Worm (Caenorhabditis elegans): Measurements from ENCODE around the gene F41G3.10.

Gene F41G3.10

DNA sequence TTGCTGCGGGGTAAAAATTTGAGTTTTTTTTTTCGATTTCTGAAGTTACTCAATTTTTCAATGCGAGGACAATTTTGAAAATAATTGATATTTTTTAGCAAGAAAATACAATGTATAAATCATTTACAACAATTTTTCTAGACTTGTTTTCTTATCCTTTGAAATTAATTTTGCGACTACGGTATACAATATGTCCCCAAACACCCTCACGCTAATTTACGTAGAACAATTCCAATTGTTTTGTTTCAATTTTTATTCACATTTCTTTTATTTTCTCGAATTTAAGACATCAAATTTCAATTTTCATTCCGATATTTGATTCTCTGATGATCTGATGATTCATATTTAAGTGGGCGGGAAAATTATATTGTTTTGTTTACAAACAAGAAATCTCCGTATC lies 32.7 kb upstream of the F41G3.10 start (continued):
- TF ChIP-seq ceh-91 (GFP tag; IDR thresholded peaks at IDR 0.05) (0 out of 2 replicates have a peak, but pooled peaks have one; percentile 35), F10E7.11 (tag; optimal IDR thresholded peaks at IDR 0.05) (no peak), hlh-12 (tag; optimal IDR thresholded peaks at IDR 0.05) (no peak), bed-2 (GFP tag; IDR thresholded peaks at IDR 0.05) (no peak), let-526 (GFP tag; IDR thresholded peaks at IDR 0.05) (no peak), atf-7 (tag; optimal IDR thresholded peaks at IDR 0.05) (no peak), hrde-1 (tag; optimal IDR thresholded peaks at IDR 0.05; ENCODE audit: borderline replicate concordance) (no peak), K12H6.12 (tag; optimal IDR thresholded peaks at IDR 0.05) (no peak), T07F8.4 (tag; optimal IDR thresholded peaks at IDR 0.05) (no peak), attf-5 (GFP tag; optimal IDR thresholded peaks at IDR 0.05) (no peak), Y95B8A.8 (GFP tag; IDR thresholded peaks at IDR 0.05) (no peak), ceh-79 (tag; optimal IDR thresholded peaks at IDR 0.05) (no peak), F52B5.7 (tag; optimal IDR thresholded peaks at IDR 0.05) (no peak), F57A8.1 (GFP tag; optimal IDR thresholded peaks at IDR 0.05) (no peak)

DNA sequence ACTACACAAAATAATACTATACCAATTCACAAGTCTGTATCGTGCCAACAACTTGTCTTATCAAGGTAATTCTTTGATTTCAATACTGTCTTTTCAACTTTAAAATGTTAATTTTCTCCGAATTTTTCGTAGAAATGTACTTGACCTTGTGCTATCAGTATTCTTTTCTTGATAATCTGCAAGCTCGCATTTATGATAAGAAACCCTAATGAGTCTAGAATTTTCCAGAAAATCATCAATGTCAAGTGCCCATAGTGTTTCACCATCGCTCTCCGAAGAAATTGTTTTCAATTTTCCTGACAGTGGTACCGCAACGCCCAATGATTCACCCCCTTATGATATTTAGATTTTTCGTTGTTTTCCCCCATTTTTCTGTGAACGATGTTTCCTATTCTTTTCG lies 31.9 kb upstream of the F41G3.10 start:
- TF ChIP-seq lin-40 (tag; optimal IDR thresholded peaks at IDR 0.05) = no peak
- no peak for TF ChIP-seq F55B11.4 (tag; optimal IDR thresholded peaks at IDR 0.05; ENCODE audit: borderline replicate concordance, insufficient read depth)
- peak; percentile 44 for TF ChIP-seq nhr-80 (tag; optimal IDR thresholded peaks at IDR 0.05)
- TF ChIP-seq athp-1 (tag; optimal IDR thresholded peaks at IDR 0.05) = no peak
- no peak for TF ChIP-seq F49E8.2 (tag; optimal IDR thresholded peaks at IDR 0.05; ENCODE audit: insufficient read depth)
- TF ChIP-seq ztf-28 (GFP tag; IDR thresholded peaks at IDR 0.05) = no peak
- no peak for TF ChIP-seq F23B12.7 (tag; optimal IDR thresholded peaks at IDR 0.05; ENCODE audit: insufficient read depth)
- TF ChIP-seq ztf-3 (GFP tag; optimal IDR thresholded peaks at IDR 0.05) = no peak
- no peak for TF ChIP-seq aptf-3 (GFP tag; IDR thresholded peaks at IDR 0.05)
- TF ChIP-seq lir-1 (GFP tag; conservative IDR thresholded peaks at IDR 0.05) = no peak
- no peak for TF ChIP-seq ceh-91 (GFP tag; IDR thresholded peaks at IDR 0.05)
- TF ChIP-seq gei-17 (GFP tag; optimal IDR thresholded peaks at IDR 0.05) = no peak
- no peak for TF ChIP-seq die-1 (tag; optimal IDR thresholded peaks at IDR 0.05)
- no peak for TF ChIP-seq cebp-1 (GFP tag; IDR thresholded peaks at IDR 0.05)
- TF ChIP-seq cebp-1 (tag; optimal IDR thresholded peaks at IDR 0.05) = peak; percentile 9
- TF ChIP-seq rcor-1 (GFP tag; IDR thresholded peaks at IDR 0.05) = no peak
- peak; percentile 48; the same call in 1 of the 2 replicates for TF ChIP-seq hsf-1 (GFP tag; IDR thresholded peaks at IDR 0.05)
- no peak for TF ChIP-seq mxl-1 (tag; optimal IDR thresholded peaks at IDR 0.05)
- TF ChIP-seq Y53G8AR.9 (GFP tag; conservative IDR thresholded peaks at IDR 0.05) = no peak
- no peak for TF ChIP-seq nfyb-1 (GFP tag; IDR thresholded peaks at IDR 0.05)
- no peak for TF ChIP-seq xnd-1 (tag; optimal IDR thresholded peaks at IDR 0.05)
- no peak for TF ChIP-seq ZK185.1 (tag; optimal IDR thresholded peaks at IDR 0.05; ENCODE audit: poor library complexity, severe bottlenecking)
- no peak for TF ChIP-seq egl-44 (GFP tag; IDR thresholded peaks at IDR 0.05)
- no peak for TF ChIP-seq snpc-3.4 (tag; optimal IDR thresholded peaks at IDR 0.05)
- no peak for TF ChIP-seq atf-7 (tag; optimal IDR thresholded peaks at IDR 0.05)
- TF ChIP-seq B0336.3 (GFP tag; IDR thresholded peaks at IDR 0.05) = no peak

DNA sequence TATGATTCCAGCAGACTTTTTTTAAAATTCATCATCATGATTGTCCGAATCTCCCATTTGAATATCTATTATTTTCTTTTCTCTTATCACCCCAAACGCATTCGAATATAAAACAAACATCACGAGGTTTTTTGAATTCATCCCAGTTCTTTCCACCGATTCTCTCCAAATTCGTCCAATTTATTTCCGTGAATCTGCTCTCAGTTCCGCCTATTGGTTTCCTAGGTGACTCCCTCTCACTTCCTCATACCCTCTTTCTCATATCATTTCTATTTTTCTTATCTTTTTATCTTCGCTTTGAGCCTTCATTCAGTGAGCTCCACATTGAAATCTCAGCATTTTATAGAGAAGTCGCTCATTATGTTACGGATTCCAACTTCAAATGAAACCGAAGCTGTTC lies 29.8 kb upstream of the F41G3.10 start, which contains the start of gene T13C2.7:
T13C2.7 (plus strand) TSS at position 301 of the 400 bp plus-strand sequence.
- TF ChIP-seq cebp-2 (GFP tag; IDR thresholded peaks at IDR 0.05) (no peak), nhr-90 (tag; optimal IDR thresholded peaks at IDR 0.05) (no peak), nhr-80 (tag; optimal IDR thresholded peaks at IDR 0.05) (no peak), snpc-4 (GFP tag; optimal IDR thresholded peaks at IDR 0.05) (no peak), snpc-4 (tag; optimal IDR thresholded peaks at IDR 0.05) (no peak), attf-6 (GFP tag; IDR thresholded peaks at IDR 0.05) (no peak), ztf-22 (GFP tag; optimal IDR thresholded peaks at IDR 0.05) (no peak), K11D2.4 (GFP tag; IDR thresholded peaks at IDR 0.05) (no peak), lin-54 (GFP tag; optimal IDR thresholded peaks at IDR 0.05) (no peak), xnd-1 (tag; optimal IDR thresholded peaks at IDR 0.05) (no peak), ceh-27 (GFP tag; optimal IDR thresholded peaks at IDR 0.05) (no peak), rcor-1 (GFP tag; IDR thresholded peaks at IDR 0.05) (no peak), unc-130 (GFP tag; optimal IDR thresholded peaks at IDR 0.05) (no peak), F39B2.1 (GFP tag; IDR thresholded peaks at IDR 0.05) (no peak), hlh-12 (tag; optimal IDR thresholded peaks at IDR 0.05) (no peak)

Data from whole organism, young adult.